Fruit fly (Drosophila melanogaster) whole organism, pupa: ENCODE data around the gene CG14312.

ENCODE experiments used
- CG10348 ChIP-seq: fragments of 200-800 bp; sonication (Bioruptor generic); IDR thresholded peaks from 2 replicates; pipeline ENCODE4 v1.3.6; 2022; ENCODE audit warnings: missing biosample characterization, missing genetic modification characterization
- CG12605 ChIP-seq: fragments of 200-800 bp; sonication (Bioruptor generic); IDR thresholded peaks from 2 replicates; pipeline ENCODE4 v1.3.6; 2022; ENCODE audit warnings: missing biosample characterization, missing genetic modification characterization
- CG13204 ChIP-seq: fragments of 200-800 bp; sonication (Bioruptor generic); optimal IDR thresholded peaks from 2 replicates; lab custom pipeline; 2018; ENCODE audit warnings: missing biosample characterization, mild to moderate bottlenecking, missing genetic modification characterization, moderate library complexity
- CG15710 ChIP-seq: fragments of 200-800 bp; sonication (Bioruptor generic); optimal IDR thresholded peaks from 2 replicates; lab custom pipeline; 2018; ENCODE audit warnings: missing biosample characterization, mild to moderate bottlenecking, missing genetic modification characterization, moderate library complexity
- CG17806 ChIP-seq: fragments of 200-800 bp; sonication (Bioruptor generic); optimal IDR thresholded peaks from 2 replicates; lab custom pipeline; 2018; ENCODE audit warnings: missing biosample characterization, mild to moderate bottlenecking, missing genetic modification characterization, moderate library complexity
- CG32121 ChIP-seq: fragments of 200-800 bp; sonication (Bioruptor generic); IDR thresholded peaks from 2 replicates; pipeline ENCODE4 v1.3.6; 2022; ENCODE audit warnings: missing biosample characterization, missing genetic modification characterization
- EcR ChIP-seq: fragments of 200-800 bp; sonication (Bioruptor generic); optimal IDR thresholded peaks from 3 replicates; lab custom pipeline; 2019; ENCODE audit warnings: missing biosample characterization, missing genetic modification characterization, mild to moderate bottlenecking, moderate library complexity, missing genetic modification reagents
- Pif1A ChIP-seq: fragments of 200-800 bp; sonication (Bioruptor generic); optimal IDR thresholded peaks from 3 replicates; lab custom pipeline; 2016; ENCODE audit warnings: missing biosample characterization, missing genetic modification characterization

DNA sequence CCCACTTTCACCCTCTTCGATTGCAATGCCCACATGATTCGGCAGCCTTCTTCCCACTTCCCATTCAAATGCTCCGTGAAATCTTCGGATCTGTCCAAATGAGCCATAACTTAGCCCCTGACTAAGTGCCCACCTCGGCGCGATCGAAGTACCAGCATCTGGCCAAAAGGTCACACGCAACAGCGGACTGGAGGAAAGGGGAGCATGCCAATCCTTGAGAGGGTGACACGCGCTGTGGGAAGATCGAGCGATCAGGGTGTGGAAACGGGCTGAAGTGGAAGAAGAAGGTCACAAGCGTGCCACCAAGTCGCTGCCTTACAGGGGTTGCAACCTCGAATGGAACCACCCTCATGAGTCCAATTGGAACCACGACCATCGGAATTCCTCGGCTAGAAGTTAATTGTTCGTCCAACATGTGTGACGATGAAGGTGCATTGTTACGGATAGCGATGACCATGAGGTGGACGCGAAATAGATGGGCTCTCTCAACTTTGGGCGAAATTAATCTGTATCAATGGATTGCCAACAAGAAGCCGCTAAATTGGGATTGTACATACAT, 48.5 kb downstream of the CG14312 start:
- TF ChIP-seq CG15710 (tag; lab: Kevin White, UChicago) (no peak), EcR (GFP tag; lab: Kevin White, UChicago) (no peak), CG13204 (no peak), CG12605 (no peak), CG17806 (tag; lab: Kevin White, UChicago) (no peak), CG32121 (GFP tag; lab: Robert Waterston, UW) (no peak), CG10348 (GFP tag; lab: Robert Waterston, UW) (no peak), Pif1A (no peak)
